Fruit fly (Drosophila melanogaster): ENCODE results near the gene CG15177.

- TF ChIP-seq Snoo (tag; optimal IDR thresholded peaks at IDR 0.05) (no peak), rn (GFP tag; IDR thresholded peaks at IDR 0.05) (no peak), CG4496 (GFP tag; IDR thresholded peaks at IDR 0.05) (no peak), CG15710 (tag; optimal IDR thresholded peaks at IDR 0.05) (no peak), CG14655 (GFP tag; optimal IDR thresholded peaks at IDR 0.05) (no peak)
Measured at dm6 chr3R:6665117-6665654, 36.1 kb upstream of the CG15177 start.
